Fruit fly (Drosophila melanogaster) whole organism, embryonic: ENCODE results near the gene Upf1.

Experiments used
- Blimp-1 ChIP-seq: fragments of 200-800 bp; sonication (Bioruptor generic); optimal IDR thresholded peaks from 3 replicates; lab custom pipeline; 2018; ENCODE audit warnings: missing biosample characterization, missing genetic modification characterization, mild to moderate bottlenecking, moderate library complexity, missing genetic modification reagents
- Bteb2 ChIP-seq: fragments of 200-800 bp; sonication (Bioruptor generic); optimal IDR thresholded peaks from 2 replicates; lab custom pipeline; 2016; ENCODE audit warnings: missing biosample characterization, missing genetic modification characterization
- CG11504 ChIP-seq: fragments of 200-800 bp; sonication (Bioruptor generic); optimal IDR thresholded peaks from 3 replicates; lab custom pipeline; 2019; ENCODE audit warnings: missing biosample characterization, mild to moderate bottlenecking, missing genetic modification characterization, moderate library complexity
- CG1233 ChIP-seq: fragments of 200-800 bp; sonication (Bioruptor generic); optimal IDR thresholded peaks from 4 replicates; lab custom pipeline; 2018; ENCODE audit warnings: missing biosample characterization, mild to moderate bottlenecking, missing genetic modification characterization
- CG14710 ChIP-seq: fragments of 200-800 bp; sonication (Bioruptor generic); optimal IDR thresholded peaks from 3 replicates; lab custom pipeline; 2019; ENCODE audit warnings: missing biosample characterization, mild to moderate bottlenecking, missing genetic modification characterization, moderate library complexity
- CG2202 ChIP-seq: fragments of 200-800 bp; sonication (Bioruptor generic); optimal IDR thresholded peaks from 2 replicates; lab custom pipeline; 2018; ENCODE audit warnings: missing biosample characterization, mild to moderate bottlenecking, missing genetic modification characterization
- CG3163 ChIP-seq: fragments of 200-800 bp; sonication (Bioruptor generic); optimal IDR thresholded peaks from 3 replicates; lab custom pipeline; 2016; ENCODE audit warnings: missing biosample characterization, missing genetic modification characterization
- CG43689 ChIP-seq: fragments of 200-800 bp; sonication (Bioruptor generic); IDR thresholded peaks from 2 replicates; pipeline ENCODE4 v1.3.6; 2022; ENCODE audit warnings: missing biosample characterization, missing genetic modification characterization
- CG4730 ChIP-seq: fragments of 200-800 bp; sonication (Bioruptor generic); IDR thresholded peaks from 2 replicates; pipeline ENCODE4 v1.3.6; 2022; ENCODE audit warnings: missing biosample characterization, missing genetic modification characterization
- CG5180 ChIP-seq: fragments of 200-800 bp; sonication (Bioruptor generic); optimal IDR thresholded peaks from 3 replicates; lab custom pipeline; 2017; ENCODE audit warnings: missing biosample characterization, missing genetic modification characterization, mild to moderate bottlenecking, moderate library complexity, missing genetic modification reagents
- CG7786 ChIP-seq: fragments of 200-800 bp; sonication (Bioruptor generic); optimal IDR thresholded peaks from 2 replicates; lab custom pipeline; 2016; ENCODE audit warnings: missing biosample characterization, missing genetic modification characterization
- CG9609 ChIP-seq: fragments of 200-800 bp; sonication (Bioruptor generic); optimal IDR thresholded peaks from 3 replicates; lab custom pipeline; 2016; ENCODE audit warnings: missing biosample characterization, missing genetic modification characterization
- CG9797 ChIP-seq: fragments of 200-800 bp; sonication (Bioruptor generic); optimal IDR thresholded peaks from 3 replicates; lab custom pipeline; 2018; ENCODE audit warnings: missing biosample characterization, mild to moderate bottlenecking, missing genetic modification characterization
- D19A ChIP-seq: fragments of 200-800 bp; optimal IDR thresholded peaks from 3 replicates; lab custom pipeline; 2019; ENCODE audit warnings: missing biosample characterization, mild to moderate bottlenecking, missing genetic modification characterization, moderate library complexity
- Doc2 ChIP-seq: fragments of 200-800 bp; sonication (Bioruptor generic); IDR thresholded peaks from 2 replicates; pipeline ENCODE4 v1.3.6; 2022; ENCODE audit warnings: missing biosample characterization, missing genetic modification characterization
- Dref ChIP-seq: fragments of 200-800 bp; sonication (Bioruptor generic); IDR thresholded peaks from 2 replicates; pipeline ENCODE4 v1.3.6; 2022; ENCODE audit warnings: missing biosample characterization, missing genetic modification characterization
- Eip74EF ChIP-seq, 2 experiments: fragments of 200-800 bp in 1 of 2; fragments of >200 bp in 1 of 2; sonication (Bioruptor generic) in 1 of 2; optimal IDR thresholded peaks; 2 replicates each; lab custom pipeline; 2017 to 2019; ENCODE audit warnings: missing biosample characterization in 2 of 2, missing genetic modification characterization in 2 of 2, mild to moderate bottlenecking in 1 of 2, moderate library complexity in 1 of 2
- Ets65A ChIP-seq: fragments of 200-800 bp; sonication (Bioruptor generic); peaks from one replicate; lab custom pipeline; 2016; ENCODE audit warnings: missing biosample characterization, missing genetic modification characterization
- Lpt ChIP-seq: fragments of >200 bp; optimal IDR thresholded peaks from 2 replicates; lab custom pipeline; 2018; ENCODE audit warnings: missing biosample characterization, missing genetic modification characterization
- MBD-R2 ChIP-seq: fragments of 200-800 bp; sonication (Bioruptor generic); IDR thresholded peaks from 2 replicates; pipeline ENCODE4 v1.3.6; 2022; ENCODE audit warnings: missing biosample characterization, missing genetic modification characterization
- Med ChIP-seq: fragments of 200-800 bp; sonication (Bioruptor generic); peaks from one replicate; lab custom pipeline; 2016; ENCODE audit warnings: missing biosample characterization, missing genetic modification characterization, mild to moderate bottlenecking, inconsistent platforms, moderate library complexity
- NfI ChIP-seq: fragments of 200-800 bp; sonication (Bioruptor generic); optimal IDR thresholded peaks from 3 replicates; lab custom pipeline; 2018; ENCODE audit warnings: missing biosample characterization, mild to moderate bottlenecking, missing genetic modification characterization, moderate library complexity
- Ravus ChIP-seq: fragments of 200-800 bp; sonication (Bioruptor generic); IDR thresholded peaks from 2 replicates; pipeline ENCODE4 v1.3.6; 2022; ENCODE audit warnings: missing biosample characterization, missing genetic modification characterization
- Usf ChIP-seq: fragments of 200-800 bp; sonication (Bioruptor generic); optimal IDR thresholded peaks from 2 replicates; lab custom pipeline; 2017; ENCODE audit warnings: missing genotype, missing biosample characterization, missing genetic modification characterization
- aop ChIP-seq: fragments of 200-800 bp; sonication (Bioruptor generic); IDR thresholded peaks from 2 replicates; pipeline ENCODE4 v1.3.6; 2022; ENCODE audit warnings: missing biosample characterization, missing genetic modification characterization
- ato ChIP-seq: fragments of 200-800 bp; sonication (Bioruptor generic); IDR thresholded peaks from 2 replicates; pipeline ENCODE4 v1.3.6; 2022; ENCODE audit warnings: missing biosample characterization, missing genetic modification characterization; ENCODE audit not compliant: partially characterized antibody
- chif ChIP-seq, 2 experiments: fragments of 200-800 bp; sonication (Bioruptor generic); optimal IDR thresholded peaks; 3 replicates each; lab custom pipeline; 2016; ENCODE audit warnings: missing biosample characterization in 2 of 2, missing genetic modification characterization in 2 of 2
- chinmo ChIP-seq: fragments of 200-800 bp; sonication (Bioruptor generic); IDR thresholded peaks from 4 replicates; pipeline ENCODE4 v1.3.6; 2022; ENCODE audit warnings: missing biosample characterization, missing genetic modification characterization; ENCODE audit not compliant: partially characterized antibody
- corto ChIP-seq: fragments of 200-800 bp; sonication (Bioruptor generic); optimal IDR thresholded peaks from 2 replicates; lab custom pipeline; 2016; ENCODE audit warnings: missing biosample characterization, mild to moderate bottlenecking, missing genetic modification characterization, moderate library complexity
- da ChIP-seq: fragments of 200-800 bp; sonication (Bioruptor generic); optimal IDR thresholded peaks from 2 replicates; lab custom pipeline; 2016; ENCODE audit warnings: missing biosample characterization, missing genetic modification characterization
- danr ChIP-seq: fragments of 200-800 bp; sonication (Bioruptor generic); IDR thresholded peaks from 2 replicates; pipeline ENCODE4 v1.3.6; 2022; ENCODE audit warnings: missing biosample characterization, missing genetic modification characterization
- dimm ChIP-seq: fragments of 200-800 bp; sonication (Bioruptor generic); IDR thresholded peaks from 2 replicates; pipeline ENCODE4 v1.3.6; 2022; ENCODE audit warnings: missing biosample characterization, missing genetic modification characterization
- dysf ChIP-seq: fragments of 200-800 bp; sonication (Bioruptor generic); IDR thresholded peaks from 3 replicates; pipeline ENCODE4 v1.3.6; 2022; ENCODE audit warnings: missing biosample characterization, missing genetic modification characterization
- ewg ChIP-seq: fragments of 200-800 bp; sonication (Bioruptor generic); optimal IDR thresholded peaks from 3 replicates; lab custom pipeline; 2017; ENCODE audit warnings: mild to moderate bottlenecking, missing biosample characterization, missing genetic modification reagents, missing genetic modification characterization
- exex ChIP-seq: fragments of 200-800 bp; sonication (Bioruptor generic); optimal IDR thresholded peaks from 4 replicates; lab custom pipeline; 2018; ENCODE audit warnings: missing biosample characterization, mild to moderate bottlenecking, missing genetic modification characterization, moderate library complexity
- grn ChIP-seq: fragments of 200-800 bp; sonication (Bioruptor generic); optimal IDR thresholded peaks from 3 replicates; lab custom pipeline; 2017; ENCODE audit warnings: missing biosample characterization, missing genetic modification characterization
- knrl ChIP-seq: fragments of 200-800 bp; sonication (Bioruptor generic); IDR thresholded peaks from 3 replicates; pipeline ENCODE4 v1.3.6; 2022; ENCODE audit warnings: missing biosample characterization, missing genetic modification characterization; ENCODE audit not compliant: partially characterized antibody
- lov ChIP-seq, 2 experiments: fragments of 200-800 bp in 1 of 2; fragments of >200 bp in 1 of 2; sonication (Bioruptor generic) in 1 of 2; IDR thresholded peaks in 1 of 2; optimal IDR thresholded peaks in 1 of 2; 2 replicates in 1 of 2; 3 replicates in 1 of 2; pipeline versions ENCODE4 v1.3.6 to Lab custom; 2017 to 2022; ENCODE audit warnings: missing biosample characterization in 1 of 2, missing genetic modification characterization in 1 of 2
- nerfin-2 ChIP-seq: fragments of 200-800 bp; sonication (Bioruptor generic); IDR thresholded peaks from 2 replicates; pipeline ENCODE4 v1.3.6; 2022; ENCODE audit warnings: missing biosample characterization, missing genetic modification characterization; ENCODE audit not compliant: partially characterized antibody
- oc ChIP-seq: fragments of 200-800 bp; sonication (Bioruptor generic); optimal IDR thresholded peaks from 2 replicates; lab custom pipeline; 2018; ENCODE audit warnings: missing biosample characterization, mild to moderate bottlenecking, missing genetic modification characterization, moderate library complexity
- odd ChIP-seq: fragments of 200-800 bp; sonication (Bioruptor generic); optimal IDR thresholded peaks from 2 replicates; lab custom pipeline; 2017; ENCODE audit warnings: missing biosample characterization, mild to moderate bottlenecking, missing genetic modification characterization
- otp ChIP-seq: fragments of 200-800 bp; sonication (Bioruptor generic); IDR thresholded peaks from 3 replicates; pipeline ENCODE4, ENCODE4 v1.3.6; 2022; ENCODE audit warnings: missing biosample characterization, missing genetic modification characterization
- pan ChIP-seq, 4 experiments: fragments of >200 bp in 3 of 4; fragments of 200-800 bp in 1 of 4; sonication (Bioruptor generic) in 1 of 4; optimal IDR thresholded peaks in 3 of 4; IDR thresholded peaks in 1 of 4; 2 replicates each; pipeline versions ENCODE4 v1.3.6 to Lab custom; 2017 to 2022; ENCODE audit warnings: missing biosample characterization in 2 of 4, missing genetic modification characterization in 2 of 4, mixed read lengths in 1 of 4
- row ChIP-seq: fragments of 200-800 bp; sonication (Bioruptor generic); IDR thresholded peaks from 3 replicates; pipeline ENCODE4 v1.3.6; 2022; ENCODE audit warnings: missing biosample characterization, missing genetic modification characterization
- sim ChIP-seq: fragments of 200-800 bp; sonication (Bioruptor generic); IDR thresholded peaks from 2 replicates; pipeline ENCODE4 v1.3.6; 2022; ENCODE audit warnings: missing biosample characterization, missing genetic modification characterization
- sug ChIP-seq: fragments of 200-800 bp; optimal IDR thresholded peaks from 2 replicates; lab custom pipeline; 2019; ENCODE audit warnings: missing biosample characterization, mild to moderate bottlenecking, missing genetic modification characterization, moderate library complexity
- vnd ChIP-seq: fragments of 200-800 bp; sonication (Bioruptor generic); IDR thresholded peaks from 3 replicates; pipeline ENCODE4 v1.3.6; 2022; ENCODE audit warnings: missing biosample characterization, missing genetic modification characterization; ENCODE audit not compliant: partially characterized antibody
- vvl ChIP-seq: fragments of 200-800 bp; sonication (Bioruptor generic); IDR thresholded peaks from 2 replicates; pipeline ENCODE4 v1.3.6; 2022; ENCODE audit warnings: missing biosample characterization, missing genetic modification characterization

Gene Upf1

DNA sequence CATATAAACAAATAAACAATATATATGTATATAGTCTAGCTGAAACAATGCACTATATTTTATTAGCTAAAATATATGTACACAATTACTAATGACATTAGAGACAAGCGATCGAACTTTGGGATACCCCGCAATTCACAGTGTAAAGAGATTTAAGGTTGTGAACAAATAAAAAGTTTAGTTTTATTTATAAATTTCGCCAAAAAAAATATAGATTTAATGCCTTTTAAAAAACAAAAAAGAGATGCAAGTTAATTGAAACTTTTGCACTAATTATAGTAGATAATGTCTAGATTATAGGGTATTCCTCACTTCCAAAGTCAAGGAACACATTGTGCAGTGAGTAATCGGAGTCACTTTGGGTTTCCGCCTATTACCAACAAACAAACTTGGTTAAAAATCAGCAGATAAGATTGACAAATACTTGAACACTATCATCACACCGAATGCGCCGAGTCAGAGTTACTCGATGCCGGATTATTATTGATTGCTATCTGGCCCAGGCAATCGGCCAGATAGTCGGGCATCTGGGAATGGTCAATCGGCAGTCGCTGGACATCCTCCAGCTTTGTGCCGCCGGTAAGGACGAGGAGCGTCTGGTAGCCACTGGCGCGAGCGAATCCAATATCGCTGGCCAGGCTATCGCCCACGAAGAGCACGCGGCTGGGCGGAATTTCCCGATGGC, 29.9 kb downstream of the Upf1 start (continued):
- TF ChIP-seq aop (GFP tag; lab: Robert Waterston, UW), result no peak
- TF ChIP-seq pan (optimal IDR thresholded peaks at IDR 0.05; lab: Kevin White, UChicago), result no peak
- peak in 1 of 2 experiments; percentile 8 for TF ChIP-seq pan (GFP tag; optimal IDR thresholded peaks at IDR 0.05 in 1 of 2, IDR thresholded peaks at IDR 0.05 in 1 of 2)
- TF ChIP-seq chif (GFP tag; optimal IDR thresholded peaks at IDR 0.05; lab: Kevin White, UChicago), result no peak
- peak; percentile 69 for TF ChIP-seq Ets65A
- no peak for TF ChIP-seq CG9609 (GFP tag; lab: Kevin White, UChicago)
- TF ChIP-seq sug, result peak; percentile 38
- TF ChIP-seq row (GFP tag; lab: Robert Waterston, UW), result peak; percentile 73
- TF ChIP-seq D19A (tag; lab: Kevin White, UChicago), result no peak
- TF ChIP-seq CG1233, result no peak
- no peak for TF ChIP-seq MBD-R2 (GFP tag; lab: Robert Waterston, UW)
- no peak for TF ChIP-seq danr (GFP tag; lab: Robert Waterston, UW)
- TF ChIP-seq CG9797 (GFP tag; lab: Kevin White, UChicago), result no peak
- TF ChIP-seq lov (optimal IDR thresholded peaks at IDR 0.05; lab: Kevin White, UChicago), result no peak
- TF ChIP-seq lov (GFP tag; IDR thresholded peaks at IDR 0.05; lab: Robert Waterston, UW), result no peak
- TF ChIP-seq Usf (GFP tag; lab: Kevin White, UChicago), result no peak
- TF ChIP-seq CG7786 (GFP tag; lab: Kevin White, UChicago), result no peak
- no peak for TF ChIP-seq dimm (GFP tag; lab: Robert Waterston, UW)
- peak; percentile 64 for TF ChIP-seq exex (tag; lab: Kevin White, UChicago)

DNA sequence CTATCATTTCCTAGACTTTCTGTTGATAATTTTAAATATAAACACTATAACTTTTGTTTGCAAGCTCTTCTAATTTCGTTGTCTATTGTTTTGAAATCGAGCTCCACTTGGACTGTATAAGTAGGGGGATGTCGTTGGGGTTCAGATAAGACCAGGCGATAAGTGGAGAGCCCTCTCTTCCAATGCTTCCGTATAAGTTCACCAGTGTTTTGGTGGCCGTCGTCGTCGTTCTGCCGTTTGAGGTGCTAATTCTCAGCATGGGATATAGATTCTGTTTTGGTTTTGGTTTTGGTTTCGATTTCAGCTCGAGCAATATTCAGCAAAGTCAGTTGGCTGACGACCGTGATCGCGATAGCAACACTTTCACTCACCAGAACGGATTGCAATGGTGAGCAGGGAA, 32.1 kb downstream of the Upf1 start, which contains the start of gene CG15739:
TSS of gene CG15739 (plus strand) at position 204 of the 400 bp plus-strand sequence.
- no peak for TF ChIP-seq da (GFP tag; lab: Kevin White, UChicago)
- TF ChIP-seq ewg (GFP tag; lab: Kevin White, UChicago), result no peak
- TF ChIP-seq Bteb2 (GFP tag; lab: Kevin White, UChicago), result no peak
- no peak for TF ChIP-seq CG43689 (GFP tag; lab: Robert Waterston, UW)
- no peak for TF ChIP-seq row (GFP tag; lab: Robert Waterston, UW)
- no peak for TF ChIP-seq Doc2 (GFP tag; lab: Robert Waterston, UW)
- TF ChIP-seq vnd (GFP tag; lab: Robert Waterston, UW), result no peak
- no peak for TF ChIP-seq CG11504 (tag; lab: Kevin White, UChicago)
- no peak for TF ChIP-seq oc (tag; lab: Kevin White, UChicago)
- TF ChIP-seq CG3163 (GFP tag; lab: Kevin White, UChicago), result no peak
- no peak for TF ChIP-seq NfI (GFP tag; lab: Kevin White, UChicago)
- TF ChIP-seq chinmo (GFP tag; lab: Robert Waterston, UW), result no peak
- TF ChIP-seq vvl (GFP tag; lab: Robert Waterston, UW), result no peak
- no peak for TF ChIP-seq odd (GFP tag; lab: Kevin White, UChicago)
- no peak for TF ChIP-seq knrl (GFP tag; lab: Robert Waterston, UW)
- TF ChIP-seq Med (GFP tag; lab: Kevin White, UChicago), result peak; percentile 74
- TF ChIP-seq CG4730 (GFP tag; lab: Robert Waterston, UW), result no peak
- no peak for TF ChIP-seq ato (GFP tag; lab: Robert Waterston, UW)
- peak; percentile 49 for TF ChIP-seq Blimp-1 (GFP tag; lab: Kevin White, UChicago)
- no peak for TF ChIP-seq Lpt
- no peak for TF ChIP-seq corto
- no peak for TF ChIP-seq CG5180 (GFP tag; lab: Kevin White, UChicago)
- TF ChIP-seq nerfin-2 (GFP tag; lab: Robert Waterston, UW), result no peak
- TF ChIP-seq CG2202 (tag; lab: Kevin White, UChicago), result no peak
- TF ChIP-seq sug, result peak; percentile 75
- TF ChIP-seq otp (GFP tag; lab: Robert Waterston, UW), result no peak
- no peak for TF ChIP-seq Ravus (GFP tag; lab: Robert Waterston, UW)
- TF ChIP-seq Eip74EF (GFP tag; optimal IDR thresholded peaks at IDR 0.05; lab: Kevin White, UChicago), result peak in 1 of 2 experiments; percentile 62
- 0 out of 2 replicates have a peak, but pooled peaks have one; percentile 7 for TF ChIP-seq Dref (GFP tag; lab: Robert Waterston, UW)
- peak; percentile 73 for TF ChIP-seq grn (GFP tag; lab: Kevin White, UChicago)
- TF ChIP-seq dysf (GFP tag; lab: Robert Waterston, UW), result no peak
- TF ChIP-seq CG14710, result no peak
- no peak for TF ChIP-seq sim (GFP tag; lab: Robert Waterston, UW)
